Worm (Caenorhabditis elegans) whole organism, late embryonic: ENCODE results near the gene ZK697.14.

ENCODE experiments used
- F13H6.1 ChIP-seq: sonication (generic microtip); optimal IDR thresholded peaks from 2 replicates; lab custom pipeline; 2016; ENCODE audit warnings: missing genetic modification characterization, missing compliant biosample characterization
- K09A11.1 ChIP-seq: sonication (generic microtip); optimal IDR thresholded peaks from 2 replicates; lab custom pipeline; 2017; ENCODE audit warnings: antibody characterized with exemption, mild to moderate bottlenecking, missing genetic modification characterization, missing compliant biosample characterization; ENCODE audit not compliant: insufficient read depth
- T23F11.4 ChIP-seq: fragments of 200-800 bp; sonication (Bioruptor generic); optimal IDR thresholded peaks from 2 replicates; lab custom pipeline; 2018; ENCODE audit warnings: mild to moderate bottlenecking, missing genetic modification characterization, missing compliant biosample characterization
- ceh-18 ChIP-seq: sonication (generic microtip); optimal IDR thresholded peaks from 2 replicates; lab custom pipeline; 2016; ENCODE audit warnings: missing genetic modification characterization, missing compliant biosample characterization
- ceh-30 ChIP-seq: fragments of 150-350 bp; optimal IDR thresholded peaks from 2 replicates; lab custom pipeline; 2014; ENCODE audit warnings: missing biosample characterization, missing genetic modification characterization
- ceh-31 ChIP-seq: sonication (generic microtip); optimal IDR thresholded peaks from 2 replicates; lab custom pipeline; 2016; ENCODE audit warnings: missing genetic modification characterization, missing compliant biosample characterization
- ceh-45 ChIP-seq: fragments of 200-800 bp; sonication (Bioruptor generic); IDR thresholded peaks from 2 replicates; pipeline ENCODE4 v1.3.6; 2022; ENCODE audit warnings: missing genetic modification reagents, missing genetic modification characterization, missing compliant biosample characterization
- ceh-6 ChIP-seq: fragments of 200-800 bp; sonication (Bioruptor generic); optimal IDR thresholded peaks from 2 replicates; lab custom pipeline; 2018; ENCODE audit warnings: mild to moderate bottlenecking, missing genetic modification characterization, missing compliant biosample characterization
- che-1 ChIP-seq: sonication (generic microtip); optimal IDR thresholded peaks from 2 replicates; lab custom pipeline; 2016; ENCODE audit warnings: mild to moderate bottlenecking, missing genetic modification characterization, missing compliant biosample characterization
- dmd-4 ChIP-seq: sonication (generic microtip); optimal IDR thresholded peaks from 2 replicates; lab custom pipeline; 2016; ENCODE audit warnings: borderline replicate concordance, missing genetic modification characterization, missing compliant biosample characterization
- dve-1 ChIP-seq: sonication (generic microtip); optimal IDR thresholded peaks from 2 replicates; lab custom pipeline; 2017; ENCODE audit warnings: antibody characterized with exemption, mild to moderate bottlenecking, missing genetic modification characterization, missing compliant biosample characterization
- elt-4 ChIP-seq: sonication (generic microtip); optimal IDR thresholded peaks from 2 replicates; lab custom pipeline; 2016; ENCODE audit warnings: missing genetic modification characterization, missing compliant biosample characterization
- eyg-1 ChIP-seq: sonication (generic microtip); optimal IDR thresholded peaks from 2 replicates; lab custom pipeline; 2016; ENCODE audit warnings: missing genotype, missing genetic modification characterization, missing compliant biosample characterization
- fkh-6 ChIP-seq: sonication (generic microtip); optimal IDR thresholded peaks from 2 replicates; lab custom pipeline; 2016; ENCODE audit warnings: missing genetic modification characterization, missing compliant biosample characterization
- gmeb-2 ChIP-seq: sonication (generic microtip); optimal IDR thresholded peaks from 2 replicates; lab custom pipeline; 2016; ENCODE audit warnings: missing genetic modification characterization, inconsistent platforms, missing compliant biosample characterization
- hlh-13 ChIP-seq: fragments of 200-800 bp; sonication (Bioruptor generic); optimal IDR thresholded peaks from 2 replicates; lab custom pipeline; 2018; ENCODE audit warnings: mild to moderate bottlenecking, missing genetic modification characterization, missing compliant biosample characterization
- hlh-15 ChIP-seq: sonication (generic microtip); optimal IDR thresholded peaks from 2 replicates; lab custom pipeline; 2016; ENCODE audit warnings: missing genetic modification characterization, missing compliant biosample characterization
- hlh-30 ChIP-seq: sonication (generic microtip); optimal IDR thresholded peaks from 2 replicates; lab custom pipeline; 2017; ENCODE audit warnings: antibody characterized with exemption, missing genetic modification characterization, missing compliant biosample characterization; ENCODE audit not compliant: insufficient read depth
- hlh-6 ChIP-seq: sonication (generic microtip); optimal IDR thresholded peaks from 2 replicates; lab custom pipeline; 2016; ENCODE audit warnings: missing genotype, missing genetic modification characterization, missing compliant biosample characterization
- hlh-8 ChIP-seq: sonication (generic microtip); optimal IDR thresholded peaks from 2 replicates; lab custom pipeline; 2016; ENCODE audit warnings: missing genotype, missing genetic modification characterization, missing compliant biosample characterization
- lim-6 ChIP-seq: sonication (generic microtip); optimal IDR thresholded peaks from 2 replicates; lab custom pipeline; 2016; ENCODE audit warnings: missing genetic modification characterization, missing compliant biosample characterization
- lin-11 ChIP-seq: fragments of 200-800 bp; sonication (Bioruptor generic); optimal IDR thresholded peaks from 2 replicates; lab custom pipeline; 2018; ENCODE audit warnings: mild to moderate bottlenecking, missing genetic modification characterization, missing compliant biosample characterization
- mec-3 ChIP-seq: sonication (generic microtip); optimal IDR thresholded peaks from 2 replicates; lab custom pipeline; 2016; ENCODE audit warnings: borderline replicate concordance, missing genetic modification characterization, missing compliant biosample characterization
- nhr-11 ChIP-seq: fragments of 150-350 bp; optimal IDR thresholded peaks from 2 replicates; lab custom pipeline; 2014; ENCODE audit warnings: missing biosample characterization, missing genetic modification characterization
- odd-2 ChIP-seq: sonication (generic microtip); optimal IDR thresholded peaks from 2 replicates; lab custom pipeline; 2017; ENCODE audit warnings: antibody characterized with exemption, mild to moderate bottlenecking, missing genetic modification characterization, missing compliant biosample characterization
- pax-1 ChIP-seq: fragments of 150-350 bp; optimal IDR thresholded peaks from 2 replicates; lab custom pipeline; 2014; ENCODE audit warnings: missing biosample characterization, missing genetic modification characterization
- pha-2 ChIP-seq: sonication (generic microtip); optimal IDR thresholded peaks from 2 replicates; lab custom pipeline; 2017; ENCODE audit warnings: mild to moderate bottlenecking, missing genetic modification characterization, missing compliant biosample characterization
- pqm-1 ChIP-seq: sonication (generic microtip); optimal IDR thresholded peaks from 2 replicates; lab custom pipeline; 2016; ENCODE audit warnings: missing genetic modification characterization, missing compliant biosample characterization
- pros-1 ChIP-seq: fragments of 150-350 bp; optimal IDR thresholded peaks from 2 replicates; lab custom pipeline; 2014; ENCODE audit warnings: missing biosample characterization, missing genetic modification reagents, missing genetic modification characterization
- ref-2 ChIP-seq: sonication (generic microtip); optimal IDR thresholded peaks from 2 replicates; lab custom pipeline; 2016; ENCODE audit warnings: missing genetic modification characterization, missing compliant biosample characterization
- sdc-2 ChIP-seq: sonication (generic microtip); optimal IDR thresholded peaks from 2 replicates; lab custom pipeline; 2016; ENCODE audit warnings: missing genotype, missing genetic modification characterization, missing compliant biosample characterization
- sox-2 ChIP-seq: fragments of 200-800 bp; sonication (Bioruptor generic); IDR thresholded peaks from 2 replicates; pipeline ENCODE4 v1.3.6; 2022; ENCODE audit warnings: missing genetic modification reagents, missing genetic modification characterization, missing compliant biosample characterization
- sox-4 ChIP-seq: sonication (generic microtip); optimal IDR thresholded peaks from 2 replicates; lab custom pipeline; 2017; ENCODE audit warnings: mild to moderate bottlenecking, missing genetic modification characterization, inconsistent platforms, missing compliant biosample characterization
- syd-9 ChIP-seq: sonication (generic microtip); optimal IDR thresholded peaks from 2 replicates; lab custom pipeline; 2016; ENCODE audit warnings: mild to moderate bottlenecking, missing genetic modification characterization, moderate library complexity, missing compliant biosample characterization
- unc-3 ChIP-seq, 2 experiments: fragments of 200-800 bp in 1 of 2; sonication (Bioruptor generic) in 1 of 2; sonication (generic microtip) in 1 of 2; conservative IDR thresholded peaks in 1 of 2; optimal IDR thresholded peaks in 1 of 2; 2 replicates each; pipeline versions ENCODE4 v1.3.6 to Lab custom; 2016 to 2022; ENCODE audit warnings: missing compliant biosample characterization in 2 of 2, missing genetic modification characterization in 2 of 2, missing genetic modification reagents in 1 of 2
- zip-5 ChIP-seq: sonication (generic microtip); optimal IDR thresholded peaks from 2 replicates; lab custom pipeline; 2016; ENCODE audit warnings: missing genetic modification characterization, missing compliant biosample characterization
- ztf-16 ChIP-seq: sonication (generic microtip); optimal IDR thresholded peaks from 2 replicates; lab custom pipeline; 2017; ENCODE audit warnings: missing genetic modification characterization, missing compliant biosample characterization

ZK697.14 gene

ce11 chrV:1804034-1804542, 48.6 kb upstream of the ZK697.14 start:
- TF ChIP-seq ceh-30 (tag; lab: Kevin White, UChicago) = no peak
- no peak for TF ChIP-seq hlh-13 (GFP tag; lab: Kevin White, UChicago)
- no peak for TF ChIP-seq nhr-11 (tag; lab: Kevin White, UChicago)
- no peak for TF ChIP-seq ceh-31 (tag; lab: Kevin White, UChicago)

ce11 chrV:1803043-1803442, 47.6 kb upstream of the ZK697.14 start, which contains the start of gene srt-41:
srt-41 (minus strand) TSS chrV:1803143.
- TF ChIP-seq T23F11.4 = no peak
- no peak for TF ChIP-seq dve-1 (tag; lab: Kevin White, UChicago)
- no peak for TF ChIP-seq hlh-6 (tag; lab: Kevin White, UChicago)
- TF ChIP-seq sdc-2 (tag; lab: Kevin White, UChicago) = no peak
- no peak for TF ChIP-seq pax-1 (tag; lab: Kevin White, UChicago)
- no peak for TF ChIP-seq pros-1 (tag; lab: Kevin White, UChicago)
- TF ChIP-seq hlh-30 = no peak
- TF ChIP-seq ref-2 (tag; lab: Kevin White, UChicago) = no peak
- TF ChIP-seq lim-6 = no peak
- no peak for TF ChIP-seq unc-3 (GFP tag; conservative IDR thresholded peaks at IDR 0.05; lab: Robert Waterston, UW)
- no peak for TF ChIP-seq unc-3 (tag; optimal IDR thresholded peaks at IDR 0.05; lab: Kevin White, UChicago)
- no peak for TF ChIP-seq odd-2
- TF ChIP-seq syd-9 (tag; lab: Kevin White, UChicago) = no peak
- no peak for TF ChIP-seq elt-4 (tag; lab: Kevin White, UChicago)
- no peak for TF ChIP-seq ceh-6
- TF ChIP-seq pqm-1 (tag; lab: Kevin White, UChicago) = no peak
- no peak for TF ChIP-seq mec-3 (tag; lab: Kevin White, UChicago)
- no peak for TF ChIP-seq lin-11 (tag; lab: Kevin White, UChicago)

- TF ChIP-seq hlh-15 (tag; lab: Kevin White, UChicago) = no peak
- TF ChIP-seq nhr-11 (tag; lab: Kevin White, UChicago) = no peak
- TF ChIP-seq elt-4 (tag; lab: Kevin White, UChicago) = no peak
- TF ChIP-seq sox-4 (tag; lab: Kevin White, UChicago) = no peak
- no peak for TF ChIP-seq sox-2 (GFP tag; lab: Robert Waterston, UW)
- TF ChIP-seq pha-2 (tag; lab: Kevin White, UChicago) = no peak
- TF ChIP-seq gmeb-2 = no peak
- no peak for TF ChIP-seq odd-2
- TF ChIP-seq mec-3 (tag; lab: Kevin White, UChicago) = no peak
- TF ChIP-seq T23F11.4 = no peak
- no peak for TF ChIP-seq sdc-2 (tag; lab: Kevin White, UChicago)
Observed at ce11 chrV:1797900-1798299, 42.4 kb upstream of the ZK697.14 start, which contains the start of gene F36H9.10. F36H9.10 (plus strand) TSS chrV:1798200.

- TF ChIP-seq ztf-16 (tag; lab: Kevin White, UChicago) = no peak
- no peak for TF ChIP-seq fkh-6 (tag; lab: Kevin White, UChicago)
- no peak for TF ChIP-seq K09A11.1 (tag; lab: Kevin White, UChicago)
- no peak for TF ChIP-seq ceh-6
- TF ChIP-seq T23F11.4 = no peak
- TF ChIP-seq ceh-18 (tag; lab: Kevin White, UChicago) = no peak
- no peak for TF ChIP-seq F13H6.1 (tag; lab: Kevin White, UChicago)
- no peak for TF ChIP-seq hlh-30
- no peak for TF ChIP-seq dmd-4 (tag; lab: Kevin White, UChicago)
- TF ChIP-seq ceh-45 (GFP tag; lab: Robert Waterston, UW) = no peak
- no peak for TF ChIP-seq sdc-2 (tag; lab: Kevin White, UChicago)
- TF ChIP-seq zip-5 = no peak
- TF ChIP-seq hlh-6 (tag; lab: Kevin White, UChicago) = no peak
- no peak for TF ChIP-seq eyg-1
- no peak for TF ChIP-seq pqm-1 (tag; lab: Kevin White, UChicago)
- TF ChIP-seq mec-3 (tag; lab: Kevin White, UChicago) = no peak
- no peak for TF ChIP-seq che-1 (tag; lab: Kevin White, UChicago)
- no peak for TF ChIP-seq hlh-8 (tag; lab: Kevin White, UChicago)
Observed at ce11 chrV:1794218-1794617, 38.7 kb upstream of the ZK697.14 start, which contains the start of gene F36H9.1. F36H9.1 (plus strand) TSS chrV:1794518.
